Fruit fly (Drosophila melanogaster) whole organism, prepupa: Measurements from ENCODE around the gene dgt2.
A peak's percentile ranks its signal among the peaks of the same experiment; 100 is the strongest.

Experiments
- Blimp-1 ChIP-seq: fragments of 200-800 bp; sonication (Bioruptor generic); optimal IDR thresholded peaks from 3 replicates; lab custom pipeline; 2017; ENCODE audit warnings: missing biosample characterization, missing genetic modification characterization, mild to moderate bottlenecking, moderate library complexity, missing genetic modification reagents
- CG10631 ChIP-seq: fragments of 200-800 bp; sonication (Bioruptor generic); optimal IDR thresholded peaks from 2 replicates; lab custom pipeline; 2016; ENCODE audit warnings: missing biosample characterization, missing genetic modification characterization
- CG10669 ChIP-seq: fragments of 200-800 bp; sonication (Bioruptor generic); optimal IDR thresholded peaks from 3 replicates; lab custom pipeline; 2018; ENCODE audit warnings: missing biosample characterization, mild to moderate bottlenecking, missing genetic modification characterization, moderate library complexity
- CG11902 ChIP-seq: fragments of 200-800 bp; sonication (Bioruptor generic); optimal IDR thresholded peaks from 3 replicates; lab custom pipeline; 2016; ENCODE audit warnings: missing biosample characterization, missing genetic modification characterization
- CG1621 ChIP-seq: fragments of 200-800 bp; sonication (Bioruptor generic); optimal IDR thresholded peaks from 3 replicates; lab custom pipeline; 2018; ENCODE audit warnings: missing biosample characterization, mild to moderate bottlenecking, missing genetic modification characterization
- CG16779 ChIP-seq: fragments of 200-800 bp; sonication (Bioruptor generic); optimal IDR thresholded peaks from 3 replicates; lab custom pipeline; 2017; ENCODE audit warnings: missing biosample characterization, mild to moderate bottlenecking, missing genetic modification characterization
- CG3032 ChIP-seq: fragments of 200-800 bp; optimal IDR thresholded peaks from 2 replicates; lab custom pipeline; 2019; ENCODE audit warnings: missing biosample characterization, mild to moderate bottlenecking, missing genetic modification characterization, moderate library complexity
- CG31627 ChIP-seq: fragments of 200-800 bp; sonication (Bioruptor generic); optimal IDR thresholded peaks from 3 replicates; lab custom pipeline; 2016; ENCODE audit warnings: missing biosample characterization, missing genetic modification characterization
- CG32006 ChIP-seq: fragments of 200-800 bp; sonication (Bioruptor generic); optimal IDR thresholded peaks from 3 replicates; lab custom pipeline; 2017; ENCODE audit warnings: missing biosample characterization, mild to moderate bottlenecking, missing genetic modification characterization
- CG34406 ChIP-seq: fragments of 200-800 bp; sonication (Bioruptor generic); optimal IDR thresholded peaks from 3 replicates; lab custom pipeline; 2016; ENCODE audit warnings: missing biosample characterization, missing genetic modification characterization
- CG6163 ChIP-seq: fragments of 200-800 bp; sonication (Bioruptor generic); IDR thresholded peaks from 3 replicates; pipeline ENCODE4 v1.3.6; 2022; ENCODE audit warnings: missing biosample characterization, missing genetic modification characterization
- CG6276 ChIP-seq: fragments of 200-800 bp; sonication (Bioruptor generic); optimal IDR thresholded peaks from 2 replicates; lab custom pipeline; 2017; ENCODE audit warnings: missing biosample characterization, mild to moderate bottlenecking, missing genetic modification characterization
- CG6808 ChIP-seq: fragments of 200-800 bp; sonication (Bioruptor generic); optimal IDR thresholded peaks from 3 replicates; lab custom pipeline; 2017; ENCODE audit warnings: missing biosample characterization, missing genetic modification characterization, mild to moderate bottlenecking, moderate library complexity, missing genetic modification reagents
- CG6854 ChIP-seq: fragments of 200-800 bp; sonication (Bioruptor generic); optimal IDR thresholded peaks from 2 replicates; lab custom pipeline; 2017; ENCODE audit warnings: missing biosample characterization, mild to moderate bottlenecking, missing genetic modification characterization
- CG7368 ChIP-seq: fragments of 200-800 bp; sonication (Bioruptor generic); optimal IDR thresholded peaks from 3 replicates; lab custom pipeline; 2016; ENCODE audit warnings: missing biosample characterization, missing genetic modification characterization
- CG8119 ChIP-seq: fragments of 200-800 bp; sonication (Bioruptor generic); IDR thresholded peaks from 3 replicates; pipeline ENCODE4 v1.3.6; 2022; ENCODE audit warnings: missing biosample characterization, missing genetic modification characterization
- CG8319 ChIP-seq: fragments of 200-800 bp; sonication (Bioruptor generic); optimal IDR thresholded peaks from 3 replicates; lab custom pipeline; 2016; ENCODE audit warnings: missing biosample characterization, missing genetic modification characterization
- CG9139 ChIP-seq: fragments of 200-800 bp; sonication (Bioruptor generic); optimal IDR thresholded peaks from 3 replicates; lab custom pipeline; 2017; ENCODE audit warnings: missing biosample characterization, mild to moderate bottlenecking, missing genetic modification characterization
- Eip75B ChIP-seq: fragments of 200-800 bp; sonication (Bioruptor generic); optimal IDR thresholded peaks from 3 replicates; lab custom pipeline; 2016; ENCODE audit warnings: missing biosample characterization, missing genetic modification characterization
- Eip78C ChIP-seq: fragments of 200-800 bp; sonication (Bioruptor generic); peaks from one replicate; lab custom pipeline; 2016; ENCODE audit warnings: missing biosample characterization, missing genetic modification characterization
- Ets96B ChIP-seq: fragments of 200-800 bp; optimal IDR thresholded peaks from 2 replicates; lab custom pipeline; 2019; ENCODE audit warnings: missing biosample characterization, mild to moderate bottlenecking, missing genetic modification characterization, moderate library complexity
- Gug ChIP-seq: fragments of 200-800 bp; sonication (Bioruptor generic); IDR thresholded peaks from 2 replicates; pipeline ENCODE4 v1.3.6; 2022; ENCODE audit warnings: missing biosample characterization, missing genetic modification characterization
- Hr38 ChIP-seq: sonication (Bioruptor generic); optimal IDR thresholded peaks from 2 replicates; lab custom pipeline; 2016; ENCODE audit warnings: missing biosample characterization, missing genetic modification characterization
- Hr39 ChIP-seq: fragments of 200-800 bp; sonication (Bioruptor generic); optimal IDR thresholded peaks from 2 replicates; lab custom pipeline; 2016; ENCODE audit warnings: missing biosample characterization, missing genetic modification characterization
- Hr4 ChIP-seq: fragments of 200-800 bp; sonication (Bioruptor generic); optimal IDR thresholded peaks from 3 replicates; lab custom pipeline; 2016; ENCODE audit warnings: missing biosample characterization, missing genetic modification characterization
- Lpt ChIP-seq: fragments of 200-800 bp; sonication (Bioruptor generic); optimal IDR thresholded peaks from 3 replicates; lab custom pipeline; 2016; ENCODE audit warnings: missing biosample characterization, missing genetic modification characterization
- OdsH ChIP-seq: fragments of 200-800 bp; sonication (Bioruptor generic); optimal IDR thresholded peaks from 3 replicates; lab custom pipeline; 2016; ENCODE audit warnings: missing biosample characterization, missing genetic modification characterization
- Smox ChIP-seq: fragments of 200-800 bp; sonication (Bioruptor generic); optimal IDR thresholded peaks from 3 replicates; lab custom pipeline; 2016; ENCODE audit warnings: missing biosample characterization, missing genetic modification characterization
- Sox102F ChIP-seq: fragments of 200-800 bp; sonication (Bioruptor generic); optimal IDR thresholded peaks from 2 replicates; lab custom pipeline; 2016; ENCODE audit warnings: missing biosample characterization, mild to moderate bottlenecking, missing genetic modification characterization
- Sox14 ChIP-seq: fragments of 200-800 bp; sonication (Bioruptor generic); optimal IDR thresholded peaks from 3 replicates; lab custom pipeline; 2016; ENCODE audit warnings: missing biosample characterization, missing genetic modification characterization
- Sox15 ChIP-seq: fragments of 200-800 bp; sonication (Bioruptor generic); optimal IDR thresholded peaks from 3 replicates; lab custom pipeline; 2016; ENCODE audit warnings: missing biosample characterization, missing genetic modification characterization
- achi ChIP-seq: fragments of 200-800 bp; sonication (Bioruptor generic); optimal IDR thresholded peaks from 3 replicates; lab custom pipeline; 2016; ENCODE audit warnings: missing biosample characterization, missing genetic modification characterization
- acj6 ChIP-seq: fragments of 200-800 bp; sonication (Bioruptor generic); optimal IDR thresholded peaks from 3 replicates; lab custom pipeline; 2016; ENCODE audit warnings: missing biosample characterization, missing genetic modification characterization
- cyc ChIP-seq: fragments of 200-800 bp; sonication (Bioruptor generic); optimal IDR thresholded peaks from 3 replicates; lab custom pipeline; 2016; ENCODE audit warnings: missing biosample characterization, missing genetic modification characterization
- dac ChIP-seq: fragments of 200-800 bp; sonication (Bioruptor generic); optimal IDR thresholded peaks from 2 replicates; lab custom pipeline; 2017; ENCODE audit warnings: missing biosample characterization, mild to moderate bottlenecking, missing genetic modification characterization
- esn ChIP-seq: fragments of 200-800 bp; sonication (Bioruptor generic); optimal IDR thresholded peaks from 2 replicates; lab custom pipeline; 2016; ENCODE audit warnings: missing biosample characterization, mild to moderate bottlenecking, missing genetic modification characterization, moderate library complexity
- fd59A ChIP-seq: fragments of 200-800 bp; sonication (Bioruptor generic); optimal IDR thresholded peaks from 2 replicates; lab custom pipeline; 2017; ENCODE audit warnings: missing biosample characterization, mild to moderate bottlenecking, missing genetic modification characterization, missing genetic modification reagents
- fkh ChIP-seq: fragments of 200-800 bp; sonication (Bioruptor generic); optimal IDR thresholded peaks from 3 replicates; lab custom pipeline; 2017; ENCODE audit warnings: missing biosample characterization, mild to moderate bottlenecking, missing genetic modification characterization, moderate library complexity
- lz ChIP-seq: fragments of 200-800 bp; sonication (Bioruptor generic); optimal IDR thresholded peaks from 3 replicates; lab custom pipeline; 2016; ENCODE audit warnings: missing biosample characterization, missing genetic modification characterization
- net ChIP-seq: fragments of 200-800 bp; sonication (Bioruptor generic); optimal IDR thresholded peaks from 3 replicates; lab custom pipeline; 2016; ENCODE audit warnings: missing biosample characterization, missing genetic modification characterization
- pdm3 ChIP-seq: fragments of 200-800 bp; sonication (Bioruptor generic); optimal IDR thresholded peaks from 3 replicates; lab custom pipeline; 2016; ENCODE audit warnings: missing biosample characterization, missing genetic modification characterization
- salr ChIP-seq, 2 experiments: fragments of 200-800 bp; sonication (Bioruptor generic); optimal IDR thresholded peaks; 3 replicates each; lab custom pipeline; 2016 to 2018; ENCODE audit warnings: missing biosample characterization in 2 of 2, missing genetic modification characterization in 2 of 2, mild to moderate bottlenecking in 1 of 2
- spab ChIP-seq: fragments of 200-800 bp; sonication (Bioruptor generic); optimal IDR thresholded peaks from 2 replicates; lab custom pipeline; 2017; ENCODE audit warnings: missing biosample characterization, mild to moderate bottlenecking, missing genetic modification characterization, missing genetic modification reagents
- svp ChIP-seq: fragments of 200-800 bp; sonication (Bioruptor generic); peaks from one replicate; lab custom pipeline; 2016; ENCODE audit warnings: missing biosample characterization, missing genetic modification characterization
- topi ChIP-seq: fragments of 200-800 bp; sonication (Bioruptor generic); optimal IDR thresholded peaks from 3 replicates; lab custom pipeline; 2016; ENCODE audit warnings: missing biosample characterization, missing genetic modification characterization
- vri ChIP-seq: fragments of 200-800 bp; sonication (Bioruptor generic); optimal IDR thresholded peaks from 3 replicates; lab custom pipeline; 2016; ENCODE audit warnings: missing biosample characterization, mild to moderate bottlenecking, missing genetic modification characterization

dgt2 gene

DNA sequence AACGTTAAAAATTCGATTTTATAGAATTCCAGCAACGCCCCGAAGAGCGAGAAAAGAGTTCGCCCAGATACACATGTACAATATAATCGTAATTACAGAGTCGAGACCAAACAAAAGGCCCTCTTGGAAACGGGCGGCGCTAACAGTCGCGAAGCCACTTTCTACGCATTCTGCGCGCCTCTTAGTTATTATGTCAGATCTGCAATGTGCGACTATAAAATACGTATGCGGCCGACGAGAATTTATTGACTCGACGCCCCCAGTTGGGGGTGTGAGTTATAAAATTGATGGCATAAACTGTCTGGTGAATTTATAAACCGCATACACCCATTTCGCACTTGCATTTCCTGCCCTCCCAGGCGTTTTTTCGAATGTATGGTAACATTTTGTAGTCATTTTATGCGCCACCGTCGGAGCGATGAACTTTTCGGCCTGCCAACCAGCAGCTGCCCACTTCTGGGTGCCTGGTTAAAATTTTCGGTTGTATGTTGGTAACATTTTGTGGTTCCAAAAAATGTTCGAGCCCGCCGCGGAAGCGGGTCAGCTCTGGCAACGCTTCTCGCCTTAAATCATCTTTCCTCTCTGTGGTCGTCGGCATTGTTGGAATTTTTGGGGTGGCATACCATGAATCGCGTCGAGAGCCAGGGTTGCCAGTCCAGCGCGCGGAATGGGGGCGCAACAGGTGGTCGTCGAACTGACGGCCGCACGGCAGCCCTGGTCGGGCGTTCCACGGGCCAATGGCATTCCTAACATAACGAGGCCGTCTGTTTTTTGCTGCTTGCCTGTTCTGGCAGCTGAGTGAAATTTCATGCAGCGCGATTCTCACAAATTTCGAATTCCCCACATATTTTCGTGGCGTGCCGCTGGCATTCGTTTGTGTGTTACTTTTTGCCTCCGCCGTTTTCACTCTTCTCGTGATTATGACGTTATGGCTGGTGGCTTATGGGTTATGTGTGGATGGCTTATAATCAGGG, 22.2 kb downstream of the dgt2 start (continued):
- TF ChIP-seq CG16779 (tag; lab: Kevin White, UChicago) (peak; percentile 53), CG8319 (GFP tag; lab: Kevin White, UChicago) (peak; percentile 40), CG34406 (GFP tag; lab: Kevin White, UChicago) (peak; percentile 29), CG7368 (GFP tag; lab: Kevin White, UChicago) (peak; percentile 60), Hr38 (GFP tag; lab: Kevin White, UChicago) (no peak), vri (GFP tag; lab: Kevin White, UChicago) (no peak), Hr39 (GFP tag; lab: Kevin White, UChicago) (peak; percentile 71), Ets96B (tag; lab: Kevin White, UChicago) (peak; percentile 54), svp (GFP tag; lab: Kevin White, UChicago) (peak; percentile 100), CG6276 (GFP tag; lab: Kevin White, UChicago) (peak; percentile 39), Sox14 (GFP tag; lab: Kevin White, UChicago) (peak; percentile 71), CG3032 (tag; lab: Kevin White, UChicago) (peak; percentile 72), CG32006 (GFP tag; lab: Kevin White, UChicago) (peak; percentile 5), Gug (GFP tag; lab: Robert Waterston, UW) (no peak), Sox15 (GFP tag; lab: Kevin White, UChicago) (no peak), CG10669 (GFP tag; lab: Kevin White, UChicago) (peak; percentile 59), fd59A (GFP tag; lab: Kevin White, UChicago) (peak; percentile 41), CG9139 (peak; percentile 56)
- TF ChIP-seq, all 60 proteins: peak for 46

DNA sequence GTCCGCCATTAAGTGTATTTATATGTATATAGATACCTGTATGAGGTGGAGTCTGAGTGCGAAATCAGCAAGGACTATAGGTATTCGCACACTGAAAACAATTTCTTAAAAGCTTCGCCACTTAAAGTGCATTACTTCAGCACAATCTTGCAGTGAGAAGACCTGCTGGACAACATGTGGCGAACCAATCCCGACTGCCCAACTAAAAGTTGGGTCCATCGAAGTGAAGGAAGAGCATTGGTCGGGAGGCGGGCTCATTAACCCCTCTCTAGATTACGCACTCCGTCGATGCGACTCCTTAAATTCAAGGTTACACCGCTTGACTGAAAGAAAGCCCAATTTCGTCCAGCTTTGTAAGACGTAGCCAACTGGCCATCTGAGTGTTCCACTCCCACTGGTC, 23.5 kb downstream of the dgt2 start:
- TF ChIP-seq Sox14 (GFP tag; lab: Kevin White, UChicago) = peak; percentile 19
- no peak for TF ChIP-seq dac (GFP tag; lab: Kevin White, UChicago)
- TF ChIP-seq Eip75B (GFP tag; lab: Kevin White, UChicago) = no peak
- TF ChIP-seq fkh = no peak
- no peak for TF ChIP-seq CG8119 (GFP tag; lab: Robert Waterston, UW)
- TF ChIP-seq CG1621 = peak; percentile 32
- peak; percentile 30; the same call in 2 of the 3 replicates for TF ChIP-seq CG6163 (GFP tag; lab: Robert Waterston, UW)
- TF ChIP-seq Hr4 = no peak
- peak in 1 of 2 experiments; percentile 10 for TF ChIP-seq salr (GFP tag; optimal IDR thresholded peaks at IDR 0.05; lab: Kevin White, UChicago)
- TF ChIP-seq Blimp-1 = no peak
- peak; percentile 52 for TF ChIP-seq pdm3
- peak; percentile 41 for TF ChIP-seq CG31627
- TF ChIP-seq acj6 = peak; percentile 54
- TF ChIP-seq cyc = peak; percentile 34
- TF ChIP-seq Ets96B (tag; lab: Kevin White, UChicago) = peak; percentile 16
- TF ChIP-seq CG6854 (GFP tag; lab: Kevin White, UChicago) = no peak
- TF ChIP-seq CG32006 (GFP tag; lab: Kevin White, UChicago) = no peak
- no peak for TF ChIP-seq net (GFP tag; lab: Kevin White, UChicago)
- no peak for TF ChIP-seq CG11902 (GFP tag; lab: Kevin White, UChicago)
- peak; percentile 53 for TF ChIP-seq Hr39 (GFP tag; lab: Kevin White, UChicago)
- TF ChIP-seq CG3032 (tag; lab: Kevin White, UChicago) = peak; percentile 17
- TF ChIP-seq CG7368 (GFP tag; lab: Kevin White, UChicago) = no peak
- no peak for TF ChIP-seq CG6808 (GFP tag; lab: Kevin White, UChicago)
- peak; percentile 1 for TF ChIP-seq achi (GFP tag; lab: Kevin White, UChicago)
- no peak for TF ChIP-seq CG34406 (GFP tag; lab: Kevin White, UChicago)
- peak; percentile 40 for TF ChIP-seq Smox (GFP tag; lab: Kevin White, UChicago)
- peak; percentile 45 for TF ChIP-seq CG10669 (GFP tag; lab: Kevin White, UChicago)
- TF ChIP-seq spab (GFP tag; lab: Kevin White, UChicago) = no peak
- no peak for TF ChIP-seq Lpt
- TF ChIP-seq Sox102F (GFP tag; lab: Kevin White, UChicago) = peak; percentile 33
- TF ChIP-seq Eip78C (GFP tag; lab: Kevin White, UChicago) = peak; percentile 85
- TF ChIP-seq esn (GFP tag; lab: Kevin White, UChicago) = peak; percentile 32
- peak; percentile 39 for TF ChIP-seq topi (GFP tag; lab: Kevin White, UChicago)
- peak; percentile 27 for TF ChIP-seq lz (GFP tag; lab: Kevin White, UChicago)
- peak; percentile 29 for TF ChIP-seq OdsH (GFP tag; lab: Kevin White, UChicago)
- TF ChIP-seq CG10631 (GFP tag; lab: Kevin White, UChicago) = peak; percentile 48
- TF ChIP-seq vri (GFP tag; lab: Kevin White, UChicago) = no peak
